Worm (Caenorhabditis elegans) whole organism, L1 larva: ENCODE results near the gene plk-3.
A peak's percentile ranks its signal among the peaks of the same experiment; 100 is the strongest.

ENCODE experiments used
- C34B4.2 ChIP-seq: sonication (generic microtip); optimal IDR thresholded peaks from 2 replicates; lab custom pipeline; 2017; ENCODE audit warnings: mild to moderate bottlenecking, missing genetic modification characterization, missing compliant biosample characterization
- F16B12.6 ChIP-seq: fragments of 150-350 bp; optimal IDR thresholded peaks from 2 replicates; lab custom pipeline; 2014; ENCODE audit warnings: missing biosample characterization, missing genetic modification characterization
- Y116A8C.19 ChIP-seq: sonication (generic microtip); optimal IDR thresholded peaks from 2 replicates; lab custom pipeline; 2016; ENCODE audit warnings: missing compliant biosample characterization, missing genetic modification characterization, borderline replicate concordance
- aha-1 ChIP-seq: fragments of 150-350 bp; optimal IDR thresholded peaks from 2 replicates; lab custom pipeline; 2014; ENCODE audit warnings: missing biosample characterization, missing genetic modification characterization
- blmp-1 ChIP-seq: fragments of 150-350 bp; optimal IDR thresholded peaks from 2 replicates; lab custom pipeline; 2014; ENCODE audit warnings: missing biosample characterization, missing genetic modification characterization
- ceh-63 ChIP-seq: fragments of 200-800 bp; sonication (Bioruptor generic); optimal IDR thresholded peaks from 2 replicates; lab custom pipeline; 2018; ENCODE audit warnings: mild to moderate bottlenecking, missing genetic modification characterization, missing compliant biosample characterization
- ceh-82 ChIP-seq, 3 experiments: fragments of 150-350 bp in 1 of 3; sonication (generic microtip) in 2 of 3; optimal IDR thresholded peaks; 2 replicates each; lab custom pipeline; 2014 to 2017; ENCODE audit warnings: missing biosample characterization in 3 of 3, missing genetic modification characterization in 3 of 3
- ceh-88 ChIP-seq: fragments of 200-800 bp; sonication (Bioruptor generic); IDR thresholded peaks from 2 replicates; pipeline ENCODE4 v1.3.6; 2022; ENCODE audit warnings: missing genetic modification characterization, missing compliant biosample characterization
- ceh-90 ChIP-seq: sonication (generic microtip); optimal IDR thresholded peaks from 2 replicates; lab custom pipeline; 2016; ENCODE audit warnings: missing genetic modification characterization, missing compliant biosample characterization
- elt-3 ChIP-seq, 6 experiments: fragments of 150-350 bp in 1 of 6; sonication (generic microtip); optimal IDR thresholded peaks; 2 replicates each; lab custom pipeline; 2017 to 2018; ENCODE audit warnings: missing biosample characterization in 6 of 6, missing genetic modification characterization in 6 of 6, inconsistent platforms in 1 of 6
- fkh-4 ChIP-seq: sonication (generic microtip); optimal IDR thresholded peaks from 2 replicates; lab custom pipeline; 2016; ENCODE audit warnings: missing compliant biosample characterization, missing genetic modification characterization, borderline replicate concordance
- fos-1 ChIP-seq: fragments of 150-350 bp; optimal IDR thresholded peaks from 2 replicates; lab custom pipeline; 2014; ENCODE audit warnings: missing biosample characterization, missing genetic modification characterization
- grh-1 ChIP-seq: fragments of 200-800 bp; sonication (Bioruptor generic); IDR thresholded peaks from 2 replicates; pipeline ENCODE4 v1.3.6; 2022; ENCODE audit warnings: missing genetic modification reagents, missing genetic modification characterization, missing compliant biosample characterization
- hlh-17 ChIP-seq: fragments of 200-800 bp; sonication (Bioruptor generic); optimal IDR thresholded peaks from 2 replicates; lab custom pipeline; 2018; ENCODE audit warnings: missing genetic modification characterization, mild to moderate bottlenecking, missing compliant biosample characterization, moderate library complexity, borderline replicate concordance
- hpl-2 ChIP-seq: fragments of 150-350 bp; optimal IDR thresholded peaks from 2 replicates; lab custom pipeline; 2014; ENCODE audit warnings: missing biosample characterization, missing genetic modification reagents, missing genetic modification characterization
- jun-1 ChIP-seq: fragments of 150-350 bp; optimal IDR thresholded peaks from 2 replicates; lab custom pipeline; 2014; ENCODE audit warnings: missing biosample characterization, missing genetic modification reagents, missing genetic modification characterization
- lin-13 ChIP-seq: fragments of 150-350 bp; optimal IDR thresholded peaks from 2 replicates; lab custom pipeline; 2014; ENCODE audit warnings: missing biosample characterization, missing genetic modification reagents, missing genetic modification characterization
- lin-14 ChIP-seq: fragments of 200-800 bp; sonication (Bioruptor generic); optimal IDR thresholded peaks from 2 replicates; lab custom pipeline; 2018; ENCODE audit warnings: mild to moderate bottlenecking, missing genetic modification characterization, moderate library complexity, missing compliant biosample characterization
- lin-35 ChIP-seq, 2 experiments: fragments of 150-350 bp; optimal IDR thresholded peaks; 2 replicates each; lab custom pipeline; 2014; ENCODE audit warnings: missing biosample characterization in 2 of 2, missing genetic modification characterization in 2 of 2, missing genetic modification reagents in 2 of 2
- lin-39 ChIP-seq: fragments of 150-350 bp; optimal IDR thresholded peaks from 2 replicates; lab custom pipeline; 2014; ENCODE audit warnings: missing biosample characterization, missing genetic modification reagents, missing genetic modification characterization
- mef-2 ChIP-seq: fragments of 150-350 bp; optimal IDR thresholded peaks from 2 replicates; lab custom pipeline; 2014; ENCODE audit warnings: missing biosample characterization, missing genetic modification characterization
- mep-1 ChIP-seq: fragments of 150-350 bp; optimal IDR thresholded peaks from 2 replicates; lab custom pipeline; 2014; ENCODE audit warnings: missing biosample characterization, missing genetic modification characterization
- nhr-12 ChIP-seq: sonication (generic microtip); optimal IDR thresholded peaks from 2 replicates; lab custom pipeline; 2017; ENCODE audit warnings: missing biosample characterization, missing genetic modification characterization
- nhr-28 ChIP-seq: fragments of 150-350 bp; optimal IDR thresholded peaks from 2 replicates; lab custom pipeline; 2014; ENCODE audit warnings: missing biosample characterization, missing genetic modification characterization
- nhr-47 ChIP-seq: sonication (generic microtip); optimal IDR thresholded peaks from 2 replicates; lab custom pipeline; 2016; ENCODE audit warnings: mild to moderate bottlenecking, missing genetic modification characterization, moderate library complexity, missing compliant biosample characterization
- nhr-71 ChIP-seq: sonication (generic microtip); optimal IDR thresholded peaks from 2 replicates; lab custom pipeline; 2016; ENCODE audit warnings: mild to moderate bottlenecking, missing genetic modification characterization, moderate library complexity, missing compliant biosample characterization
- nhr-77 ChIP-seq: fragments of 150-350 bp; optimal IDR thresholded peaks from 2 replicates; lab custom pipeline; 2014; ENCODE audit warnings: missing biosample characterization, missing genetic modification characterization
- nhr-90 ChIP-seq: sonication (generic microtip); optimal IDR thresholded peaks from 2 replicates; lab custom pipeline; 2016; ENCODE audit warnings: mild to moderate bottlenecking, missing genetic modification characterization, missing compliant biosample characterization; ENCODE audit not compliant: poor library complexity
- pag-3 ChIP-seq: sonication (generic microtip); optimal IDR thresholded peaks from 2 replicates; lab custom pipeline; 2017; ENCODE audit warnings: missing genetic modification characterization, mild to moderate bottlenecking, missing compliant biosample characterization, antibody characterized with exemption, borderline replicate concordance; ENCODE audit not compliant: insufficient read depth
- snpc-4 ChIP-seq: fragments of 150-350 bp; optimal IDR thresholded peaks from 2 replicates; lab custom pipeline; 2014; ENCODE audit warnings: missing biosample characterization, missing genetic modification characterization
- tlp-1 ChIP-seq: fragments of 150-350 bp; optimal IDR thresholded peaks from 2 replicates; lab custom pipeline; 2014; ENCODE audit warnings: missing biosample characterization, missing genetic modification characterization
- unc-30 ChIP-seq: sonication (generic microtip); optimal IDR thresholded peaks from 2 replicates; lab custom pipeline; 2017; ENCODE audit warnings: missing biosample characterization, missing genetic modification characterization
- unc-98 ChIP-seq: fragments of 200-800 bp; sonication (Bioruptor generic); IDR thresholded peaks from 2 replicates; pipeline ENCODE4 v1.3.6; 2022; ENCODE audit warnings: missing genetic modification characterization, missing compliant biosample characterization
- vab-15 ChIP-seq: sonication (generic microtip); optimal IDR thresholded peaks from 2 replicates; lab custom pipeline; 2017; ENCODE audit warnings: missing genotype, mild to moderate bottlenecking, missing genetic modification characterization, missing compliant biosample characterization
- xbp-1 ChIP-seq: sonication (generic microtip); optimal IDR thresholded peaks from 2 replicates; lab custom pipeline; 2016; ENCODE audit warnings: missing genetic modification characterization, missing compliant biosample characterization
- zip-4 ChIP-seq: fragments of 200-800 bp; sonication (Bioruptor generic); optimal IDR thresholded peaks from 2 replicates; lab custom pipeline; 2018; ENCODE audit warnings: mild to moderate bottlenecking, missing genetic modification characterization, moderate library complexity, missing compliant biosample characterization
- ztf-11 ChIP-seq, 2 experiments: sonication (generic microtip); optimal IDR thresholded peaks; 2 replicates each; lab custom pipeline; 2016 to 2017; ENCODE audit warnings: missing genetic modification characterization in 2 of 2, missing biosample characterization in 1 of 2, missing compliant biosample characterization in 1 of 2

The plk-3 gene

DNA sequence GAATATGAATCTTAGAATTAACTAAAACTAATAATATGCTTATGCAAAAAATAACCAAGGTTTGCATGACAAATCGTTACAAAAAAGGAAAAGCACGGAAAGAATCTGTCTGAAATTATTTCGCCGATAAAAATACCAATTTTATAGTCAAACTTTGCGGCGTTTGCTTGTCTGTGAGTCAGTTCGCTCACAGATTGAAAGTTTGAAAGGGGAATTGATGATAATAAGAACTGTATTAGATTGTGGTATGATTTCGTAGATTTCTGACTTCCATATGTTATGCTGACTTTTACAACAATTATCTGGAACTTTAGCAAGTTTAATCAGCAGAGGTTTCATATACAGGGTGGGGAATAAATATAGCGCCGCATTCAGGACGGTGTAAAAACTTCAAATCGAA, 12.8 kb downstream of the plk-3 start, which contains the start of gene F13B6.2:
TSS of gene F13B6.2 (minus strand) at position 101 of the 400 bp plus-strand sequence.
- TF ChIP-seq vab-15 = no peak
- TF ChIP-seq lin-39 (tag; lab: Kevin White, UChicago) = no peak
- TF ChIP-seq xbp-1 = no peak
- TF ChIP-seq aha-1 = no peak
- no peak for TF ChIP-seq nhr-90 (tag; lab: Kevin White, UChicago)
- TF ChIP-seq lin-13 (GFP tag; lab: Kevin White, UChicago) = no peak
- TF ChIP-seq mef-2 (tag; lab: Kevin White, UChicago) = no peak
- no peak for TF ChIP-seq ceh-90 (tag; lab: Kevin White, UChicago)
- no peak for TF ChIP-seq jun-1 (tag; lab: Kevin White, UChicago)
- TF ChIP-seq elt-3 (tag; optimal IDR thresholded peaks at IDR 0.05; lab: Kevin White, UChicago) = no peak
- TF ChIP-seq ceh-88 (GFP tag; lab: Robert Waterston, UW) = no peak
- no peak for TF ChIP-seq hlh-17 (GFP tag; lab: Kevin White, UChicago)
- TF ChIP-seq F16B12.6 (tag; lab: Kevin White, UChicago) = no peak

DNA sequence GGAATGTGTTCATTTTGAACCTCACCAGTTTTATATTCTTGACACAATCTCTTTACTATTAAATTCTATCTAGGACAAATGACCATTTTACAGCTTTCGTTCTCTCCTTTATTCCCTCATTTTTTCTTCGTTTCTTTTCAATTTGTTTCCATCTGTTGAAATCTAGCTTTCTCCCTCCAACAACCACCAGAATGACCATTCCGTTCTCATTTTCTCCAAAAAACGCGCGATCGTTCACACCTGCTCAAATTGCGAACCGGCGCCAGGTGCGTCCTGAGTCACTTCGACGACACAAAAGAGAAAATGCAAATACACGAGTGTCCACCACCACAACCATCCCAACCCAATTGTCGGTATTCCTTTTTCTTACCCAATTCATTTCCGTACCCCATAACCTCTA, 16.8 kb downstream of the plk-3 start, which contains the start of gene F13B6.1:
TSS of gene F13B6.1 (plus strand) at position 301 of the 400 bp plus-strand sequence.
- TF ChIP-seq grh-1 (GFP tag; lab: Robert Waterston, UW) = no peak
- no peak for TF ChIP-seq ceh-63 (GFP tag; lab: Kevin White, UChicago)
- TF ChIP-seq Y116A8C.19 (tag; lab: Kevin White, UChicago) = no peak
- no peak for TF ChIP-seq hpl-2 (GFP tag; lab: Kevin White, UChicago)
- TF ChIP-seq ceh-90 (tag; lab: Kevin White, UChicago) = no peak
- TF ChIP-seq tlp-1 (tag; lab: Kevin White, UChicago) = no peak
- no peak for TF ChIP-seq nhr-12 (tag; lab: Kevin White, UChicago)
- TF ChIP-seq nhr-28 (tag; lab: Kevin White, UChicago) = no peak
- no peak for TF ChIP-seq lin-35 (GFP tag; optimal IDR thresholded peaks at IDR 0.05; lab: Kevin White, UChicago)
- no peak for TF ChIP-seq zip-4 (GFP tag; lab: Kevin White, UChicago)
- no peak for TF ChIP-seq lin-39 (tag; lab: Kevin White, UChicago)
- TF ChIP-seq C34B4.2 = no peak
- no peak for TF ChIP-seq nhr-77 (tag; lab: Kevin White, UChicago)
- TF ChIP-seq ztf-11 (tag; optimal IDR thresholded peaks at IDR 0.05; lab: Kevin White, UChicago) = no peak
- no peak for TF ChIP-seq lin-14 (GFP tag; lab: Kevin White, UChicago)
- TF ChIP-seq fos-1 (tag; lab: Kevin White, UChicago) = no peak
- no peak for TF ChIP-seq pag-3 (tag; lab: Kevin White, UChicago)
- no peak for TF ChIP-seq ceh-82 (tag; optimal IDR thresholded peaks at IDR 0.05; lab: Kevin White, UChicago)
- no peak for TF ChIP-seq mep-1
- no peak for TF ChIP-seq fkh-4 (tag; lab: Kevin White, UChicago)
- TF ChIP-seq, all 84 proteins: peak for 0

DNA sequence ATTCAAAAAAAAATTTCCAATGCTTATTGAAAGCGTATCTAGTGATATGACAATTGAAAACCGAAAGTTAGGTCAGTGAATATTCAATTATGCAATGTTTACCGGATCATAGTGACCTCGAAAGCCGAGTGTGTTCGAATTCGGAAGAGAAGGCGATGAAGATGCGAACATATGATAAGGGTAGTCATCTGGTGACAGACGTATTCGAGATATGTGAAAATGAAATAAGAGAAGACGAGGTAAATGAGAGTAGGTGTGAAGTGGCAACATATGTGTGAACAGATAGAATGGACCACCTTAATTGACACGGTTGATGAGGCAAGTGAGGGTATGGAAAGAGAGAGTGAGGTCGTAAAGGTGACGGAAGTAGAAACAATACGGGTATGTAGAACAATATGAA, 18.1 kb downstream of the plk-3 start:
- TF ChIP-seq ztf-11 (tag; optimal IDR thresholded peaks at IDR 0.05; lab: Kevin White, UChicago) (no peak), unc-30 (no peak), blmp-1 (tag; lab: Kevin White, UChicago) (peak; percentile 60), unc-98 (GFP tag; lab: Robert Waterston, UW) (no peak), nhr-47 (no peak), nhr-90 (tag; lab: Kevin White, UChicago) (no peak), nhr-71 (tag; lab: Kevin White, UChicago) (no peak), snpc-4 (no peak)
